Fruit fly (Drosophila melanogaster): ENCODE measurements around the gene Csl4.
A peak's percentile ranks its signal among the peaks of the same experiment; 100 is the strongest.

The Csl4 gene

dm6 chr2L:11119966-11120517, 3.3 kb downstream of the Csl4 start, which contains the start of gene CG6230 (continued):
- no peak for TF ChIP-seq CG9817 (tag; optimal IDR thresholded peaks at IDR 0.05)
- no peak for TF ChIP-seq CG4424 (GFP tag; optimal IDR thresholded peaks at IDR 0.05)
- TF ChIP-seq stc (GFP tag; IDR thresholded peaks at IDR 0.05): no peak
- TF ChIP-seq CG2116 (GFP tag; optimal IDR thresholded peaks at IDR 0.05): peak; percentile 86
- TF ChIP-seq CG1792 (GFP tag; optimal IDR thresholded peaks at IDR 0.05): no peak
- no peak for TF ChIP-seq Atf-2 (GFP tag; optimal IDR thresholded peaks at IDR 0.05)
- TF ChIP-seq Dad (GFP tag; optimal IDR thresholded peaks at IDR 0.05): no peak
- no peak for TF ChIP-seq CG8089 (GFP tag; optimal IDR thresholded peaks at IDR 0.05)
- TF ChIP-seq CG17802 (tag; optimal IDR thresholded peaks at IDR 0.05): no peak
- peak; percentile 54 for TF ChIP-seq pzg (GFP tag; optimal IDR thresholded peaks at IDR 0.05)
- TF ChIP-seq otp (GFP tag; IDR thresholded peaks at IDR 0.05): no peak
- TF ChIP-seq bbx (GFP tag; IDR thresholded peaks at IDR 0.05; ENCODE audit: partially characterized antibody): peak; percentile 73
- no peak for TF ChIP-seq dpn (GFP tag; optimal IDR thresholded peaks at IDR 0.05)
- TF ChIP-seq Stat92E (GFP tag; optimal IDR thresholded peaks at IDR 0.05): no peak
- TF ChIP-seq CG32767 (GFP tag; IDR thresholded peaks at IDR 0.05): no peak
- TF ChIP-seq gem (tag; optimal IDR thresholded peaks at IDR 0.05): no peak
- no peak for TF ChIP-seq CG7372 (GFP tag; IDR thresholded peaks at IDR 0.05)
- TF ChIP-seq CG11723 (GFP tag; optimal IDR thresholded peaks at IDR 0.05): no peak
- TF ChIP-seq MESR4 (GFP tag; optimal IDR thresholded peaks at IDR 0.05): peak; percentile 52
- TF ChIP-seq en (GFP tag; optimal IDR thresholded peaks at IDR 0.05): no peak
- TF ChIP-seq CG15269 (tag; optimal IDR thresholded peaks at IDR 0.05): no peak
- TF ChIP-seq bab2 (GFP tag; optimal IDR thresholded peaks at IDR 0.05): no peak

- TF ChIP-seq crc (GFP tag; optimal IDR thresholded peaks at IDR 0.05): no peak
- no peak for TF ChIP-seq Fer2 (tag; optimal IDR thresholded peaks at IDR 0.05)
- TF ChIP-seq dmrt99B (tag; optimal IDR thresholded peaks at IDR 0.05): no peak
- no peak for TF ChIP-seq fd3F (GFP tag; optimal IDR thresholded peaks at IDR 0.05)
- TF ChIP-seq Max (GFP tag; optimal IDR thresholded peaks at IDR 0.05): no peak
- TF ChIP-seq esg (GFP tag; conservative IDR thresholded peaks at IDR 0.05): no peak
- TF ChIP-seq CG31224 (GFP tag; IDR thresholded peaks at IDR 0.05): no peak
- no peak for TF ChIP-seq oc (tag; optimal IDR thresholded peaks at IDR 0.05)
- TF ChIP-seq Dfd (GFP tag; optimal IDR thresholded peaks at IDR 0.05): no peak
- TF ChIP-seq Atf-2 (GFP tag; optimal IDR thresholded peaks at IDR 0.05): no peak
- no peak for TF ChIP-seq CG34422 (GFP tag; IDR thresholded peaks at IDR 0.05)
- TF ChIP-seq nerfin-1 (tag; optimal IDR thresholded peaks at IDR 0.05): no peak
- no peak for TF ChIP-seq CkIIα-i1 (GFP tag; IDR thresholded peaks at IDR 0.05)
- no peak for TF ChIP-seq CG6854 (GFP tag; optimal IDR thresholded peaks at IDR 0.05)
- no peak for TF ChIP-seq CG2202 (tag; optimal IDR thresholded peaks at IDR 0.05)
- TF ChIP-seq dm (GFP tag; optimal IDR thresholded peaks at IDR 0.05): no peak
- no peak for TF ChIP-seq Dek (tag; optimal IDR thresholded peaks at IDR 0.05)
- TF ChIP-seq CG11504 (tag; optimal IDR thresholded peaks at IDR 0.05): no peak
Measured at dm6 chr2L:11113714-11114113, 9.7 kb downstream of the Csl4 start, which contains the start of gene Gr32a. Gr32a (plus strand) TSS chr2L:11114014.

Data from whole organism, embryonic.